4 fruit fly cellular contexts compared by ENCODE assay signal in genomic region chr2L:3781132-3781877, dm6.
TF ChIP-seq lines count a peak whose summit lies in the region.

No protein-coding gene starts in this region.

- TF ChIP-seq CTCF in whole organism, embryonic (GFP tag; optimal IDR thresholded peaks at IDR 0.05; lab: Kevin White, UChicago), result no peak

TF ChIP-seq in whole organism, embryonic, 481 proteins besides CTCF, POLR2A, EP300 and RAD21 (continues in another document):
- no peak for TF ChIP-seq Gsc (GFP tag; IDR thresholded peaks at IDR 0.05; lab: Robert Waterston, UW)
- TF ChIP-seq sqz (GFP tag; optimal IDR thresholded peaks at IDR 0.05; lab: Kevin White, UChicago), result peak; percentile 83
- TF ChIP-seq bsh (GFP tag; optimal IDR thresholded peaks at IDR 0.05; lab: Kevin White, UChicago), result peak; percentile 9 to 62
- no peak for TF ChIP-seq twi (tag; optimal IDR thresholded peaks at IDR 0.05; lab: Kevin White, UChicago)
- peak; percentile 18 for TF ChIP-seq phol (tag; optimal IDR thresholded peaks at IDR 0.05; lab: Kevin White, UChicago)
- peak; percentile 1 for TF ChIP-seq CG17385 (GFP tag; optimal IDR thresholded peaks at IDR 0.05; lab: Kevin White, UChicago)
- no peak for TF ChIP-seq CG10431 (GFP tag; optimal IDR thresholded peaks at IDR 0.05; lab: Kevin White, UChicago)
- TF ChIP-seq Mes4 (GFP tag; optimal IDR thresholded peaks at IDR 0.05; lab: Kevin White, UChicago), result no peak
- TF ChIP-seq Antp (GFP tag; optimal IDR thresholded peaks at IDR 0.05; lab: Kevin White, UChicago), result no peak
- no peak for TF ChIP-seq TFAM (GFP tag; optimal IDR thresholded peaks at IDR 0.05; lab: Kevin White, UChicago)
- no peak for TF ChIP-seq CG4328 (GFP tag; optimal IDR thresholded peaks at IDR 0.05; lab: Kevin White, UChicago)
- no peak for TF ChIP-seq CG6654 (GFP tag; optimal IDR thresholded peaks at IDR 0.05; lab: Kevin White, UChicago)
- TF ChIP-seq CG7928 (GFP tag; optimal IDR thresholded peaks at IDR 0.05; lab: Kevin White, UChicago), result no peak
- TF ChIP-seq CG17802 (tag; optimal IDR thresholded peaks at IDR 0.05; lab: Kevin White, UChicago), result no peak
- no peak for TF ChIP-seq CG31388 (GFP tag; optimal IDR thresholded peaks at IDR 0.05; lab: Kevin White, UChicago)
- no peak for TF ChIP-seq CG10959 (GFP tag; IDR thresholded peaks at IDR 0.05; lab: Robert Waterston, UW)
- TF ChIP-seq pfk (GFP tag; optimal IDR thresholded peaks at IDR 0.05; lab: Kevin White, UChicago), result no peak
- TF ChIP-seq CG12104 (GFP tag; optimal IDR thresholded peaks at IDR 0.05; lab: Kevin White, UChicago), result no peak
- TF ChIP-seq h (optimal IDR thresholded peaks at IDR 0.05; lab: Kevin White, UChicago), result no peak
- peak; percentile 45; the same call in 2 of the 3 replicates for TF ChIP-seq dysf (GFP tag; IDR thresholded peaks at IDR 0.05; lab: Robert Waterston, UW)
- TF ChIP-seq Dll (GFP tag; IDR thresholded peaks at IDR 0.05; lab: Robert Waterston, UW; ENCODE audit: partially characterized antibody), result no peak
- no peak for TF ChIP-seq CG6272 (GFP tag; IDR thresholded peaks at IDR 0.05; lab: Robert Waterston, UW)
- peak; percentile 22; the same call in 1 of the 2 replicates for TF ChIP-seq CG4730 (GFP tag; IDR thresholded peaks at IDR 0.05; lab: Robert Waterston, UW)

TF ChIP-seq in whole organism, prepupa, 60 proteins besides CTCF, POLR2A, EP300 and RAD21 (continues in another document):
- TF ChIP-seq CG10631 (GFP tag; optimal IDR thresholded peaks at IDR 0.05; lab: Kevin White, UChicago) (peak; percentile 72), Lpt (GFP tag; optimal IDR thresholded peaks at IDR 0.05; lab: Kevin White, UChicago) (no peak), Gug (GFP tag; IDR thresholded peaks at IDR 0.05; lab: Robert Waterston, UW) (peak; percentile 46), CG32006 (GFP tag; optimal IDR thresholded peaks at IDR 0.05; lab: Kevin White, UChicago) (peak; percentile 59), Ets96B (tag; optimal IDR thresholded peaks at IDR 0.05; lab: Kevin White, UChicago) (peak; percentile 46), Blimp-1 (GFP tag; optimal IDR thresholded peaks at IDR 0.05; lab: Kevin White, UChicago) (peak; percentile 35), svp (GFP tag; lab: Kevin White, UChicago) (peak; percentile 85), esn (GFP tag; optimal IDR thresholded peaks at IDR 0.05; lab: Kevin White, UChicago) (peak; percentile 81), CG11762 (GFP tag; optimal IDR thresholded peaks at IDR 0.05; lab: Kevin White, UChicago; ENCODE audit: insufficient read depth) (no peak), eg (GFP tag; IDR thresholded peaks at IDR 0.05; lab: Robert Waterston, UW) (peak; percentile 73; the same call in 2 of the 3 replicates), Met (GFP tag; optimal IDR thresholded peaks at IDR 0.05; lab: Kevin White, UChicago) (peak; percentile 78), vri (GFP tag; optimal IDR thresholded peaks at IDR 0.05; lab: Kevin White, UChicago) (peak; percentile 53), Sox102F (GFP tag; optimal IDR thresholded peaks at IDR 0.05; lab: Kevin White, UChicago) (peak; percentile 76), CG10669 (GFP tag; optimal IDR thresholded peaks at IDR 0.05; lab: Kevin White, UChicago) (peak; percentile 51), ss (GFP tag; optimal IDR thresholded peaks at IDR 0.05; lab: Kevin White, UChicago) (peak in 1 of 2 experiments; percentile 10), Eip78C (GFP tag; lab: Kevin White, UChicago) (peak; percentile 88), CG6276 (GFP tag; optimal IDR thresholded peaks at IDR 0.05; lab: Kevin White, UChicago) (no peak), OdsH (GFP tag; optimal IDR thresholded peaks at IDR 0.05; lab: Kevin White, UChicago) (peak; percentile 80), CG8632 (GFP tag; optimal IDR thresholded peaks at IDR 0.05; lab: Kevin White, UChicago) (peak; percentile 65), Eip93F (GFP tag; optimal IDR thresholded peaks at IDR 0.05; lab: Kevin White, UChicago) (no peak), salr (GFP tag; optimal IDR thresholded peaks at IDR 0.05; lab: Kevin White, UChicago) (peak; percentile 35 to 66), Sox15 (GFP tag; optimal IDR thresholded peaks at IDR 0.05; lab: Kevin White, UChicago) (peak; percentile 52), acj6 (GFP tag; optimal IDR thresholded peaks at IDR 0.05; lab: Kevin White, UChicago) (peak; percentile 78), fkh (GFP tag; optimal IDR thresholded peaks at IDR 0.05; lab: Kevin White, UChicago) (no peak)

TF ChIP-seq in whole organism, pupa, 21 proteins besides CTCF, POLR2A, EP300 and RAD21:
- TF ChIP-seq fd96Ca (GFP tag; IDR thresholded peaks at IDR 0.05; lab: Robert Waterston, UW) (no peak), CG8159 (tag; optimal IDR thresholded peaks at IDR 0.05; lab: Kevin White, UChicago) (peak; percentile 68), Pif1B (GFP tag; optimal IDR thresholded peaks at IDR 0.05; lab: Kevin White, UChicago) (peak; percentile 30), Ets98B (GFP tag; IDR thresholded peaks at IDR 0.05; lab: Robert Waterston, UW) (peak; percentile 60), CG17806 (tag; optimal IDR thresholded peaks at IDR 0.05; lab: Kevin White, UChicago) (peak; percentile 42), CG34367 (tag; optimal IDR thresholded peaks at IDR 0.05; lab: Kevin White, UChicago) (peak; percentile 32), CG32121 (GFP tag; IDR thresholded peaks at IDR 0.05; lab: Robert Waterston, UW) (peak; percentile 52; the same call in 1 of the 2 replicates), CG4496 (GFP tag; IDR thresholded peaks at IDR 0.05; lab: Robert Waterston, UW) (peak; percentile 85), CG12605 (GFP tag; IDR thresholded peaks at IDR 0.05; lab: Robert Waterston, UW) (no peak), CG9948 (tag; optimal IDR thresholded peaks at IDR 0.05; lab: Kevin White, UChicago) (peak; percentile 70), gl (tag; optimal IDR thresholded peaks at IDR 0.05; lab: Kevin White, UChicago) (no peak), Snoo (tag; optimal IDR thresholded peaks at IDR 0.05; lab: Kevin White, UChicago) (peak; percentile 47), CG15710 (tag; optimal IDR thresholded peaks at IDR 0.05; lab: Kevin White, UChicago) (peak; percentile 82), EcR (GFP tag; optimal IDR thresholded peaks at IDR 0.05; lab: Kevin White, UChicago) (peak; percentile 53), CG14655 (GFP tag; optimal IDR thresholded peaks at IDR 0.05; lab: Kevin White, UChicago) (peak; percentile 51), CG13204 (GFP tag; optimal IDR thresholded peaks at IDR 0.05; lab: Kevin White, UChicago) (peak; percentile 30), CG10348 (GFP tag; IDR thresholded peaks at IDR 0.05; lab: Robert Waterston, UW) (no peak), rn (GFP tag; IDR thresholded peaks at IDR 0.05; lab: Robert Waterston, UW) (0 out of 2 replicates have a peak, but pooled peaks have one; percentile 22), Pif1A (GFP tag; optimal IDR thresholded peaks at IDR 0.05; lab: Kevin White, UChicago) (no peak), D1 (tag; optimal IDR thresholded peaks at IDR 0.05; lab: Kevin White, UChicago) (no peak), CG8301 (tag; optimal IDR thresholded peaks at IDR 0.05; lab: Kevin White, UChicago) (peak; percentile 44)

TF ChIP-seq in whole organism, wandering third instar larva, 38 proteins besides CTCF, POLR2A, EP300 and RAD21 (continues in another document):
- TF ChIP-seq Hnf4 (GFP tag; optimal IDR thresholded peaks at IDR 0.05; lab: Kevin White, UChicago), result peak; percentile 58
- TF ChIP-seq Mio (GFP tag; optimal IDR thresholded peaks at IDR 0.05; lab: Kevin White, UChicago), result no peak
- TF ChIP-seq jim (GFP tag; optimal IDR thresholded peaks at IDR 0.05; lab: Kevin White, UChicago), result no peak
- no peak for TF ChIP-seq Myc (optimal IDR thresholded peaks at IDR 0.05; lab: Kevin White, UChicago)
- TF ChIP-seq fru (GFP tag; optimal IDR thresholded peaks at IDR 0.05; lab: Kevin White, UChicago), result peak; percentile 62
- peak; percentile 8 for TF ChIP-seq dmrt93B (GFP tag; optimal IDR thresholded peaks at IDR 0.05; lab: Kevin White, UChicago)
- TF ChIP-seq tai (GFP tag; optimal IDR thresholded peaks at IDR 0.05; lab: Kevin White, UChicago), result peak; percentile 3
- TF ChIP-seq br (GFP tag; optimal IDR thresholded peaks at IDR 0.05; lab: Kevin White, UChicago), result peak; percentile 61
- peak; percentile 80 for TF ChIP-seq Sp1 (GFP tag; optimal IDR thresholded peaks at IDR 0.05; lab: Kevin White, UChicago)
- TF ChIP-seq dsf (GFP tag; optimal IDR thresholded peaks at IDR 0.05; lab: Kevin White, UChicago; ENCODE audit: borderline replicate concordance), result no peak
- peak; percentile 27 for TF ChIP-seq CG9705 (GFP tag; optimal IDR thresholded peaks at IDR 0.05; lab: Kevin White, UChicago)
- TF ChIP-seq woc (GFP tag; optimal IDR thresholded peaks at IDR 0.05; lab: Kevin White, UChicago), result peak; percentile 59
- TF ChIP-seq Vsx2 (GFP tag; optimal IDR thresholded peaks at IDR 0.05; lab: Kevin White, UChicago; ENCODE audit: partially characterized antibody), result peak; percentile 31
- TF ChIP-seq sage (GFP tag; optimal IDR thresholded peaks at IDR 0.05; lab: Kevin White, UChicago), result no peak
- peak; percentile 50 for TF ChIP-seq rgr (GFP tag; optimal IDR thresholded peaks at IDR 0.05; lab: Kevin White, UChicago)
- no peak for TF ChIP-seq lola (GFP tag; optimal IDR thresholded peaks at IDR 0.05; lab: Kevin White, UChicago)
- TF ChIP-seq h (GFP tag; optimal IDR thresholded peaks at IDR 0.05; lab: Kevin White, UChicago), result peak; percentile 62
- TF ChIP-seq foxo (GFP tag; optimal IDR thresholded peaks at IDR 0.05; lab: Kevin White, UChicago), result peak in 1 of 2 experiments; percentile 66
- no peak for TF ChIP-seq Hr78 (GFP tag; optimal IDR thresholded peaks at IDR 0.05; lab: Kevin White, UChicago)
- peak; percentile 35 for TF ChIP-seq brk (GFP tag; optimal IDR thresholded peaks at IDR 0.05; lab: Kevin White, UChicago)
- TF ChIP-seq Hr83 (GFP tag; optimal IDR thresholded peaks at IDR 0.05; lab: Kevin White, UChicago; ENCODE audit: poor library complexity, severe bottlenecking), result no peak
- TF ChIP-seq Dif (GFP tag; optimal IDR thresholded peaks at IDR 0.05; lab: Kevin White, UChicago; ENCODE audit: partially characterized antibody), result no peak
- TF ChIP-seq Abd-B (GFP tag; optimal IDR thresholded peaks at IDR 0.05; lab: Kevin White, UChicago), result no peak
- TF ChIP-seq HLH106 (tag; optimal IDR thresholded peaks at IDR 0.05; lab: Kevin White, UChicago), result peak; percentile 62
- peak; percentile 83 for TF ChIP-seq OdsH (GFP tag; optimal IDR thresholded peaks at IDR 0.05; lab: Kevin White, UChicago)
- no peak for TF ChIP-seq sv (GFP tag; optimal IDR thresholded peaks at IDR 0.05; lab: Kevin White, UChicago)
- TF ChIP-seq Rel (GFP tag; optimal IDR thresholded peaks at IDR 0.05; lab: Kevin White, UChicago), result peak; percentile 6
- peak; percentile 49 for TF ChIP-seq Rel (tag; optimal IDR thresholded peaks at IDR 0.05; lab: Kevin White, UChicago)
- no peak for TF ChIP-seq GATAd (GFP tag; optimal IDR thresholded peaks at IDR 0.05; lab: Kevin White, UChicago)
- TF ChIP-seq CrebA (GFP tag; optimal IDR thresholded peaks at IDR 0.05; lab: Kevin White, UChicago; ENCODE audit: borderline replicate concordance), result peak; percentile 74
- TF ChIP-seq Jra (GFP tag; optimal IDR thresholded peaks at IDR 0.05; lab: Kevin White, UChicago), result no peak

Comparison
In these comparisons a context has a peak if more than half of its experiments do, and no peak if none do; other contexts are left out.
1. Of the 7 proteins assayed by ChIP-seq in both whole organism, embryonic and whole organism, prepupa: peak only in whole organism, embryonic: none; only in whole organism, prepupa: CG6854, Gug and Hr39; in both: Blimp-1 and Sox102F; in neither: 2.